4 worm cellular contexts compared by ENCODE assay signal in genomic region chrX:4523887-4524350, ce11.
TF ChIP-seq lines count a peak whose summit lies in the region.

Gene pdi-2 (plus strand): TSS chrX:4524155.

TF ChIP-seq in whole organism, L2 larva, 48 proteins besides CTCF, POLR2A, EP300 and RAD21 (continued from another document):
- TF ChIP-seq Y55F3AM.14 (GFP tag; optimal IDR thresholded peaks at IDR 0.05; lab: Kevin White, UChicago) (peak; percentile 75), unc-39 (tag; optimal IDR thresholded peaks at IDR 0.05; lab: Kevin White, UChicago) (no peak), mdl-1 (tag; optimal IDR thresholded peaks at IDR 0.05; lab: Kevin White, UChicago) (peak in 1 of 2 experiments; percentile 52), nhr-10 (tag; optimal IDR thresholded peaks at IDR 0.05; lab: Kevin White, UChicago) (no peak), C34F6.9 (tag; optimal IDR thresholded peaks at IDR 0.05; lab: Kevin White, UChicago) (peak; percentile 59), snpc-4 (tag; optimal IDR thresholded peaks at IDR 0.05; lab: Kevin White, UChicago) (no peak), nhr-21 (tag; optimal IDR thresholded peaks at IDR 0.05; lab: Kevin White, UChicago) (peak; percentile 80), unc-55 (GFP tag; optimal IDR thresholded peaks at IDR 0.05; lab: Kevin White, UChicago) (peak; percentile 54), nhr-25 (tag; optimal IDR thresholded peaks at IDR 0.05; lab: Kevin White, UChicago) (peak; percentile 82), alr-1 (tag; optimal IDR thresholded peaks at IDR 0.05; lab: Kevin White, UChicago) (no peak), nhr-23 (tag; optimal IDR thresholded peaks at IDR 0.05; lab: Kevin White, UChicago) (no peak), lsy-2 (tag; optimal IDR thresholded peaks at IDR 0.05; lab: Kevin White, UChicago) (peak; percentile 72 to 91), ZK546.5 (tag; optimal IDR thresholded peaks at IDR 0.05; lab: Kevin White, UChicago) (peak; percentile 8), skn-1 (tag; optimal IDR thresholded peaks at IDR 0.05; lab: Kevin White, UChicago) (no peak), elt-1 (tag; optimal IDR thresholded peaks at IDR 0.05; lab: Kevin White, UChicago) (no peak), nhr-11 (tag; optimal IDR thresholded peaks at IDR 0.05; lab: Kevin White, UChicago) (no peak), mbf-1 (tag; optimal IDR thresholded peaks at IDR 0.05; lab: Kevin White, UChicago) (no peak), ztf-1 (GFP tag; conservative IDR thresholded peaks at IDR 0.05; lab: Robert Waterston, UW) (no peak), crh-2 (tag; optimal IDR thresholded peaks at IDR 0.05; lab: Kevin White, UChicago) (peak; percentile 94), gmeb-1 (tag; optimal IDR thresholded peaks at IDR 0.05; lab: Kevin White, UChicago) (peak; percentile 68), fos-1 (tag; optimal IDR thresholded peaks at IDR 0.05; lab: Kevin White, UChicago) (peak; percentile 53), nhr-12 (tag; optimal IDR thresholded peaks at IDR 0.05; lab: Kevin White, UChicago) (no peak), sma-9 (GFP tag; optimal IDR thresholded peaks at IDR 0.05; lab: Kevin White, UChicago) (peak; percentile 33), sma-9 (tag; optimal IDR thresholded peaks at IDR 0.05; lab: Kevin White, UChicago) (no peak), ama-1 (optimal IDR thresholded peaks at IDR 0.05; lab: Kevin White, UChicago) (peak; percentile 85)

TF ChIP-seq in whole organism, L4 larva, 104 proteins besides CTCF, POLR2A, EP300 and RAD21 (continued from another document and continues in another):
- TF ChIP-seq Y75B8A.6 (GFP tag; IDR thresholded peaks at IDR 0.05; lab: Robert Waterston, UW): 0 out of 2 replicates have a peak, but pooled peaks have one; percentile 25
- no peak for TF ChIP-seq nhr-76 (tag; optimal IDR thresholded peaks at IDR 0.05; lab: Kevin White, UChicago)
- 0 out of 2 replicates have a peak, but pooled peaks have one; percentile 25 for TF ChIP-seq saeg-2 (GFP tag; IDR thresholded peaks at IDR 0.05; lab: Robert Waterston, UW)
- peak; percentile 97 for TF ChIP-seq mxl-3 (GFP tag; optimal IDR thresholded peaks at IDR 0.05; lab: Kevin White, UChicago)
- TF ChIP-seq lin-13 (GFP tag; optimal IDR thresholded peaks at IDR 0.05; lab: Kevin White, UChicago): peak; percentile 78
- TF ChIP-seq ces-1 (GFP tag; optimal IDR thresholded peaks at IDR 0.05; lab: Kevin White, UChicago): no peak
- peak; percentile 22; the same call in 1 of the 2 replicates for TF ChIP-seq nhr-41 (GFP tag; IDR thresholded peaks at IDR 0.05; lab: Robert Waterston, UW)
- TF ChIP-seq duxl-1 (tag; optimal IDR thresholded peaks at IDR 0.05; lab: Kevin White, UChicago; ENCODE audit: poor library complexity): peak; percentile 2
- no peak for TF ChIP-seq daf-16 (GFP tag; optimal IDR thresholded peaks at IDR 0.05; lab: Kevin White, UChicago)
- peak; percentile 62 for TF ChIP-seq daf-16 (tag; optimal IDR thresholded peaks at IDR 0.05; lab: Kevin White, UChicago)
- no peak for TF ChIP-seq aly-2 (tag; optimal IDR thresholded peaks at IDR 0.05; lab: Kevin White, UChicago)
- TF ChIP-seq zip-2 (tag; optimal IDR thresholded peaks at IDR 0.05; lab: Kevin White, UChicago): no peak
- TF ChIP-seq F10B5.3 (tag; optimal IDR thresholded peaks at IDR 0.05; lab: Kevin White, UChicago): no peak
- peak in 1 of 2 experiments; percentile 91 for TF ChIP-seq unc-62 (GFP tag; optimal IDR thresholded peaks at IDR 0.05 in 1 of 2; lab: Kevin White, UChicago)
- no peak for TF ChIP-seq unc-62 (tag; optimal IDR thresholded peaks at IDR 0.05; lab: Kevin White, UChicago)
- peak in 1 of 2 experiments; percentile 99 for TF ChIP-seq hif-1 (tag; optimal IDR thresholded peaks at IDR 0.05; lab: Kevin White, UChicago)
- peak; percentile 49 for TF ChIP-seq nhr-111 (GFP tag; optimal IDR thresholded peaks at IDR 0.05; lab: Kevin White, UChicago)
- peak in 1 of 2 experiments; percentile 68 for TF ChIP-seq mdl-1 (tag; optimal IDR thresholded peaks at IDR 0.05; lab: Kevin White, UChicago)
- no peak for TF ChIP-seq lin-15B (tag; optimal IDR thresholded peaks at IDR 0.05; lab: Kevin White, UChicago)
- no peak for TF ChIP-seq nhr-10 (tag; optimal IDR thresholded peaks at IDR 0.05; lab: Kevin White, UChicago)
- TF ChIP-seq fos-1 (tag; optimal IDR thresholded peaks at IDR 0.05; lab: Kevin White, UChicago): no peak
- no peak for TF ChIP-seq ztf-7 (tag; optimal IDR thresholded peaks at IDR 0.05; lab: Kevin White, UChicago)
- TF ChIP-seq nhr-25 (tag; optimal IDR thresholded peaks at IDR 0.05; lab: Kevin White, UChicago; ENCODE audit: borderline replicate concordance, insufficient read depth): peak; percentile 76
- peak; percentile 100 for TF ChIP-seq aha-1 (tag; lab: Kevin White, UChicago)
- TF ChIP-seq unc-39 (tag; optimal IDR thresholded peaks at IDR 0.05; lab: Kevin White, UChicago): no peak
- TF ChIP-seq dve-1 (tag; optimal IDR thresholded peaks at IDR 0.05; lab: Kevin White, UChicago; ENCODE audit: insufficient read depth): peak; percentile 79
- TF ChIP-seq lin-29 (GFP tag; IDR thresholded peaks at IDR 0.05; lab: Robert Waterston, UW): no peak
- TF ChIP-seq gei-8 (GFP tag; optimal IDR thresholded peaks at IDR 0.05; lab: Kevin White, UChicago): no peak
- peak; percentile 24 for TF ChIP-seq rbr-2 (tag; optimal IDR thresholded peaks at IDR 0.05; lab: Kevin White, UChicago)
- no peak for TF ChIP-seq zag-1 (tag; optimal IDR thresholded peaks at IDR 0.05; lab: Kevin White, UChicago)
- peak; percentile 69; the same call in 1 of the 2 replicates for TF ChIP-seq arid-1 (GFP tag; conservative IDR thresholded peaks at IDR 0.05; lab: Robert Waterston, UW)
- no peak for TF ChIP-seq zfp-2 (tag; optimal IDR thresholded peaks at IDR 0.05; lab: Kevin White, UChicago)
- TF ChIP-seq zfp-3 (GFP tag; conservative IDR thresholded peaks at IDR 0.05; lab: Robert Waterston, UW): no peak
- peak; percentile 33 for TF ChIP-seq nhr-77 (tag; optimal IDR thresholded peaks at IDR 0.05; lab: Kevin White, UChicago)
- TF ChIP-seq ZK337.2 (GFP tag; IDR thresholded peaks at IDR 0.05; lab: Robert Waterston, UW): no peak
- no peak for TF ChIP-seq Y48G9A.11 (GFP tag; IDR thresholded peaks at IDR 0.05; lab: Robert Waterston, UW)

TF ChIP-seq in whole organism, late embryonic, 69 proteins besides CTCF, POLR2A, EP300 and RAD21 (continued from another document):
- TF ChIP-seq nhr-232 (tag; optimal IDR thresholded peaks at IDR 0.05; lab: Kevin White, UChicago) (no peak), che-1 (tag; optimal IDR thresholded peaks at IDR 0.05; lab: Kevin White, UChicago) (peak; percentile 37), lin-11 (tag; optimal IDR thresholded peaks at IDR 0.05; lab: Kevin White, UChicago) (peak; percentile 24), pha-2 (tag; optimal IDR thresholded peaks at IDR 0.05; lab: Kevin White, UChicago) (peak; percentile 18), ceh-45 (GFP tag; IDR thresholded peaks at IDR 0.05; lab: Robert Waterston, UW) (no peak), ahr-1 (tag; optimal IDR thresholded peaks at IDR 0.05; lab: Kevin White, UChicago) (peak; percentile 1), pha-4 (tag; optimal IDR thresholded peaks at IDR 0.05; lab: Kevin White, UChicago) (no peak), tbx-2 (tag; optimal IDR thresholded peaks at IDR 0.05; lab: Kevin White, UChicago) (peak; percentile 84), odd-2 (tag; optimal IDR thresholded peaks at IDR 0.05; lab: Kevin White, UChicago) (no peak), ttx-3 (tag; optimal IDR thresholded peaks at IDR 0.05; lab: Kevin White, UChicago) (peak; percentile 16), ets-4 (tag; optimal IDR thresholded peaks at IDR 0.05; lab: Kevin White, UChicago) (no peak), dve-1 (tag; optimal IDR thresholded peaks at IDR 0.05; lab: Kevin White, UChicago) (no peak), ama-1 (optimal IDR thresholded peaks at IDR 0.05; lab: Kevin White, UChicago) (no peak), ceh-2 (tag; optimal IDR thresholded peaks at IDR 0.05; lab: Kevin White, UChicago) (no peak), pag-3 (tag; optimal IDR thresholded peaks at IDR 0.05; lab: Kevin White, UChicago; ENCODE audit: borderline replicate concordance) (no peak), pax-1 (tag; optimal IDR thresholded peaks at IDR 0.05; lab: Kevin White, UChicago) (no peak), fax-1 (tag; optimal IDR thresholded peaks at IDR 0.05; lab: Kevin White, UChicago) (no peak), ceh-6 (GFP tag; optimal IDR thresholded peaks at IDR 0.05; lab: Kevin White, UChicago) (peak; percentile 61), mec-3 (tag; optimal IDR thresholded peaks at IDR 0.05; lab: Kevin White, UChicago; ENCODE audit: borderline replicate concordance) (no peak), hlh-30 (tag; optimal IDR thresholded peaks at IDR 0.05; lab: Kevin White, UChicago; ENCODE audit: insufficient read depth) (no peak), unc-42 (tag; optimal IDR thresholded peaks at IDR 0.05; lab: Kevin White, UChicago) (peak; percentile 74), ceh-9 (tag; optimal IDR thresholded peaks at IDR 0.05; lab: Kevin White, UChicago) (no peak), Y22D7AL.16 (tag; optimal IDR thresholded peaks at IDR 0.05; lab: Kevin White, UChicago) (peak; percentile 22), ceh-22 (tag; optimal IDR thresholded peaks at IDR 0.05; lab: Kevin White, UChicago) (no peak), nfya-1 (tag; optimal IDR thresholded peaks at IDR 0.05; lab: Kevin White, UChicago) (peak; percentile 100), elt-4 (tag; optimal IDR thresholded peaks at IDR 0.05; lab: Kevin White, UChicago) (no peak), hlh-13 (GFP tag; optimal IDR thresholded peaks at IDR 0.05; lab: Kevin White, UChicago) (no peak), ceh-14 (tag; optimal IDR thresholded peaks at IDR 0.05; lab: Kevin White, UChicago) (peak; percentile 48), ceh-18 (tag; optimal IDR thresholded peaks at IDR 0.05; lab: Kevin White, UChicago) (no peak)

TF ChIP-seq in whole organism, mixed stage, embryonic, 35 proteins besides CTCF, POLR2A, EP300 and RAD21 (continued from another document):
- no peak for TF ChIP-seq ceh-39 (tag; optimal IDR thresholded peaks at IDR 0.05; lab: Kevin White, UChicago)
- TF ChIP-seq sem-2 (GFP tag; optimal IDR thresholded peaks at IDR 0.05; lab: Kevin White, UChicago): no peak
- peak; percentile 49 for TF ChIP-seq ceh-83 (GFP tag; optimal IDR thresholded peaks at IDR 0.05; lab: Kevin White, UChicago)
- peak; percentile 74 for TF ChIP-seq ces-1 (GFP tag; optimal IDR thresholded peaks at IDR 0.05; lab: Kevin White, UChicago)
- no peak for TF ChIP-seq nhr-28 (tag; optimal IDR thresholded peaks at IDR 0.05; lab: Kevin White, UChicago)
